Worm (Caenorhabditis elegans) whole organism, L3 larva: Measurements from ENCODE around the gene F21A3.4.

Experiments
- nhr-11 ChIP-seq: fragments of 150-350 bp; optimal IDR thresholded peaks from 2 replicates; lab custom pipeline; 2014; ENCODE audit warnings: missing biosample characterization, missing genetic modification characterization
- nhr-28 ChIP-seq: fragments of 150-350 bp; optimal IDR thresholded peaks from 2 replicates; lab custom pipeline; 2014; ENCODE audit warnings: missing biosample characterization, missing genetic modification characterization
- nhr-76 ChIP-seq: fragments of 150-350 bp; sonication (generic microtip); optimal IDR thresholded peaks from 5 replicates; lab custom pipeline; 2014; ENCODE audit warnings: missing biosample characterization, missing genetic modification characterization
- tbx-2 ChIP-seq: sonication (generic microtip); optimal IDR thresholded peaks from 2 replicates; lab custom pipeline; 2016; ENCODE audit warnings: mild to moderate bottlenecking, missing genetic modification characterization, missing compliant biosample characterization
- unc-62 ChIP-seq: fragments of 150-350 bp; sonication (generic microtip); optimal IDR thresholded peaks from 4 replicates; lab custom pipeline; 2014; ENCODE audit warnings: missing biosample characterization, missing genetic modification reagents, missing genetic modification characterization
- zag-1 ChIP-seq: fragments of 150-350 bp; optimal IDR thresholded peaks from 2 replicates; lab custom pipeline; 2014; ENCODE audit warnings: missing biosample characterization, missing genetic modification characterization
- ztf-4 ChIP-seq: fragments of 150-350 bp; optimal IDR thresholded peaks from 2 replicates; lab custom pipeline; 2014; ENCODE audit warnings: missing biosample characterization, missing genetic modification characterization

DNA sequence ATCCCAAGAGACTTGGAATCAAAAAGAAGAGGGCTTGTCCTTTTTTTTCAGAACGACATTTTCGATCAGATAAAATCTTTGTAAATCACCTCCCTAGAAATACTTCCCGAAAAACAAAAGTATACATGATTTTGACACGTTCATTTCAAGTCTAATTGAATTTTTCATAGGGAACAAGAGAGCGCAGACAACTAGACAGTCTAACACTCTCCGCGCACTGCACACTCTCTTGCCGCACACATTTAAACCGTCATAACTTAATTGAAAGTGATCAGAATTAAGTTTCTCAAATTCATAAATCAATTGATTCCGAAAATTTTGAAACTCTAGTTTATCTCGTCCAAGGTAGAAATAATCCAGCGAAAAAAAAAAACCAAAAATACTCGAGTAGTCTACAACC lies 23.3 kb downstream of the F21A3.4 start:
- TF ChIP-seq tbx-2 (tag; lab: Kevin White, UChicago) (no peak), ztf-4 (tag; lab: Kevin White, UChicago) (no peak), nhr-76 (tag; lab: Kevin White, UChicago) (no peak), zag-1 (tag; lab: Kevin White, UChicago) (no peak), nhr-28 (tag; lab: Kevin White, UChicago) (no peak), nhr-11 (tag; lab: Kevin White, UChicago) (no peak), unc-62 (no peak)
